Worm (Caenorhabditis elegans): Measurements from ENCODE around the gene nhr-272.

The nhr-272 gene

ce11 chrX:12670385-12670784 is 34.2 kb downstream of the nhr-272 start:
- peak; percentile 34 for TF ChIP-seq snpc-4 (tag; optimal IDR thresholded peaks at IDR 0.05)
- TF ChIP-seq ceh-82 (tag; optimal IDR thresholded peaks at IDR 0.05) = peak; percentile 68 to 84 (median 71)
- TF ChIP-seq irx-1 (tag; optimal IDR thresholded peaks at IDR 0.05) = peak; percentile 47
- peak; percentile 17 for TF ChIP-seq mef-2 (tag; optimal IDR thresholded peaks at IDR 0.05)
- no peak for TF ChIP-seq sox-4 (tag; optimal IDR thresholded peaks at IDR 0.05)
- TF ChIP-seq nhr-28 (tag; optimal IDR thresholded peaks at IDR 0.05) = no peak
- TF ChIP-seq nhr-19 (GFP tag; conservative IDR thresholded peaks at IDR 0.05) = peak; percentile 61
- no peak for TF ChIP-seq hlh-4 (tag; optimal IDR thresholded peaks at IDR 0.05)
- peak; percentile 29 for TF ChIP-seq lin-13 (GFP tag; optimal IDR thresholded peaks at IDR 0.05)
- TF ChIP-seq egl-27 (tag; optimal IDR thresholded peaks at IDR 0.05) = peak; percentile 10 to 78
- no peak for TF ChIP-seq tlp-1 (tag; optimal IDR thresholded peaks at IDR 0.05)
- peak; percentile 77 for TF ChIP-seq nhr-90 (tag; optimal IDR thresholded peaks at IDR 0.05; ENCODE audit: poor library complexity)
- TF ChIP-seq elt-2 (tag; optimal IDR thresholded peaks at IDR 0.05) = peak; percentile 3
- TF ChIP-seq lin-14 (GFP tag; optimal IDR thresholded peaks at IDR 0.05) = peak; percentile 97
- peak; percentile 92 for TF ChIP-seq mep-1 (tag; optimal IDR thresholded peaks at IDR 0.05)
- no peak for TF ChIP-seq grh-1 (GFP tag; IDR thresholded peaks at IDR 0.05)
- peak; percentile 60 for TF ChIP-seq nhr-77 (tag; optimal IDR thresholded peaks at IDR 0.05)
- peak; percentile 93 for TF ChIP-seq nhr-20 (tag; optimal IDR thresholded peaks at IDR 0.05)
- no peak for TF ChIP-seq ceh-63 (GFP tag; optimal IDR thresholded peaks at IDR 0.05)
- peak; percentile 62 for TF ChIP-seq xbp-1 (tag; optimal IDR thresholded peaks at IDR 0.05)
- peak; percentile 25 for TF ChIP-seq lir-3 (tag; optimal IDR thresholded peaks at IDR 0.05; ENCODE audit: poor library complexity)
- peak; percentile 90 for TF ChIP-seq swsn-7 (tag; optimal IDR thresholded peaks at IDR 0.05)
- no peak for TF ChIP-seq unc-98 (GFP tag; IDR thresholded peaks at IDR 0.05)
- TF ChIP-seq snu-23 (GFP tag; optimal IDR thresholded peaks at IDR 0.05) = peak; percentile 94
- TF ChIP-seq vab-15 (tag; optimal IDR thresholded peaks at IDR 0.05) = no peak
- peak; percentile 77 for TF ChIP-seq blmp-1 (tag; optimal IDR thresholded peaks at IDR 0.05)
- TF ChIP-seq zip-4 (GFP tag; optimal IDR thresholded peaks at IDR 0.05) = peak; percentile 21
- peak; percentile 84 for TF ChIP-seq skn-1 (tag; optimal IDR thresholded peaks at IDR 0.05)
- no peak for TF ChIP-seq ets-5 (GFP tag; IDR thresholded peaks at IDR 0.05)
- TF ChIP-seq dpl-1 (GFP tag; optimal IDR thresholded peaks at IDR 0.05) = peak in 2 of 3 experiments; percentile 12 to 20
- no peak for TF ChIP-seq Y116A8C.19 (tag; optimal IDR thresholded peaks at IDR 0.05; ENCODE audit: borderline replicate concordance)
- TF ChIP-seq jun-1 (tag; optimal IDR thresholded peaks at IDR 0.05) = peak; percentile 78
- peak; percentile 73 for TF ChIP-seq fkh-8 (tag; optimal IDR thresholded peaks at IDR 0.05)
- no peak for TF ChIP-seq hlh-17 (GFP tag; optimal IDR thresholded peaks at IDR 0.05; ENCODE audit: borderline replicate concordance)
- TF ChIP-seq alr-1 (tag; optimal IDR thresholded peaks at IDR 0.05; ENCODE audit: borderline replicate concordance) = no peak
- TF ChIP-seq lin-15B (tag; optimal IDR thresholded peaks at IDR 0.05) = peak; percentile 18
- no peak for TF ChIP-seq ama-1 (optimal IDR thresholded peaks at IDR 0.05)
- peak; percentile 56 to 68 for TF ChIP-seq lin-35 (GFP tag; optimal IDR thresholded peaks at IDR 0.05)
- peak; percentile 88 for TF ChIP-seq tbx-2 (tag; optimal IDR thresholded peaks at IDR 0.05)
- peak; percentile 68 for TF ChIP-seq unc-86 (tag; optimal IDR thresholded peaks at IDR 0.05)
- TF ChIP-seq isw-1 (GFP tag; IDR thresholded peaks at IDR 0.05) = peak; percentile 57
- no peak for TF ChIP-seq ceh-8 (GFP tag; optimal IDR thresholded peaks at IDR 0.05)
- no peak for TF ChIP-seq mab-9 (GFP tag; IDR thresholded peaks at IDR 0.05)
- TF ChIP-seq unc-30 (tag; optimal IDR thresholded peaks at IDR 0.05) = no peak
- TF ChIP-seq C34B4.2 (tag; optimal IDR thresholded peaks at IDR 0.05) = no peak
- no peak for TF ChIP-seq ceh-90 (tag; optimal IDR thresholded peaks at IDR 0.05)
- peak; percentile 18 for TF ChIP-seq nhr-11 (tag; optimal IDR thresholded peaks at IDR 0.05)
- peak; percentile 44 to 78 for TF ChIP-seq lsy-2 (tag; optimal IDR thresholded peaks at IDR 0.05)
- no peak for TF ChIP-seq hpl-2 (GFP tag; optimal IDR thresholded peaks at IDR 0.05)
- peak; percentile 58 for TF ChIP-seq C16A3.4 (tag; optimal IDR thresholded peaks at IDR 0.05)
- TF ChIP-seq lin-39 (tag; optimal IDR thresholded peaks at IDR 0.05) = no peak
- TF ChIP-seq fos-1 (tag; optimal IDR thresholded peaks at IDR 0.05) = peak; percentile 34
- TF ChIP-seq zag-1 (tag; optimal IDR thresholded peaks at IDR 0.05) = no peak
- TF ChIP-seq nhr-85 (tag) = peak; percentile 92
